Fruit fly (Drosophila melanogaster): ENCODE measurements around the gene Tbc1d15-17.

The Tbc1d15-17 gene

DNA sequence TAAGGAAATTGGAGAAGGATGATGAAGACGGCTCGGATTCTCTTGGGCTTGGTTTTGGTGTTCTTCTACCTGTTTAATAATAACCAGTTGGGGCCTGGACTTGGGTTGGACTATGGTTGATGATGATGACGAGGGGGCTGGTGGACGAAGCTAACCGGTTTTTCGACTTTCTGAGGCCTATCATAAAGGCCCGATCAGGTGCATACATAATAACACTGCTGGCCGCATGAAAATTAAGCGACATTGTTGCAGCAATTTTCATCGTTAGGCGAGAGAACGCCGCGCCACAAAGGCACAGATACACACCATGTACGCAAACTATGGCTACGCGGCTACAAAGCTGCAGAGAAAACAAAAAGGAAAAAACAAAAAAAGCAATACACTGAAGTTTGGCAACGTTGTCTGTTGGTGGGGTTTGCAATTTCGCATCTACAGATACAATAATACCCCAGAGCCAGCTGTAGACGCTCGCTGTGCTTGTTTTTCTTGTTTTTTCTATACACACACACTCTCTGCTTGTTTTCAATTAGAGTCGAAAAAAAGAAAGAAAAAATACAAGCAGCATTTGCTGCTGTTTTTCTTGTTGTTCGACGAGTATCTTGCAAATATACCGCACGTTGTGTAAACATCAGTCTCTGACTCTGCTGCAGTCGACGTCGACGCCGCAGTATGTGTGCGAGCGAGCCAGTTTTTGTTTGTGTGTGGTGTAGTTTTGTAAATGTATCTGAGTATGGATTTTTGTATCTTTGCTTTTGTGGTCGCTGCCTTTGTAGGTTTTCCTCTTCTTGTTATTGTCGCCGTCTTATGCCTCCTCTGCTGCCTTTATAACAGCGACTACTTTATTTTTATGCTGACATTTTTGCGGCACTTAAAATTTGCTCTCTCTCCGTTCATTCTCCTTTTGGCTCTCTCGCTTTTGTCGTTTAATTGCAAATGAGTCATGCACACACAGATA lies 40.6 kb upstream of the Tbc1d15-17 start (continued):
- TF ChIP-seq Scr (GFP tag; IDR thresholded peaks at IDR 0.05; ENCODE audit: partially characterized antibody) (no peak), Stat92E (GFP tag; optimal IDR thresholded peaks at IDR 0.05) (peak in 2 of 3 experiments; percentile 38 to 76), ash1 (GFP tag; optimal IDR thresholded peaks at IDR 0.05) (peak; percentile 91), usp (GFP tag; optimal IDR thresholded peaks at IDR 0.05) (no peak), fd96Cb (tag; optimal IDR thresholded peaks at IDR 0.05) (no peak), eyg (GFP tag; optimal IDR thresholded peaks at IDR 0.05) (peak; percentile 74), CG4328 (GFP tag; optimal IDR thresholded peaks at IDR 0.05) (peak; percentile 90), CG17186 (GFP tag; optimal IDR thresholded peaks at IDR 0.05) (no peak), dati (GFP tag; IDR thresholded peaks at IDR 0.05) (no peak), ham (GFP tag; IDR thresholded peaks at IDR 0.05) (no peak), BtbVII (GFP tag; optimal IDR thresholded peaks at IDR 0.05) (peak; percentile 88), pita (GFP tag; optimal IDR thresholded peaks at IDR 0.05) (no peak), ac (GFP tag; optimal IDR thresholded peaks at IDR 0.05) (no peak), CG9727 (GFP tag; optimal IDR thresholded peaks at IDR 0.05) (peak; percentile 85), CG30403 (GFP tag; optimal IDR thresholded peaks at IDR 0.05) (peak; percentile 27), Myb (GFP tag; optimal IDR thresholded peaks at IDR 0.05) (peak; percentile 47), Atf3 (GFP tag; optimal IDR thresholded peaks at IDR 0.05) (peak; percentile 27), CG15269 (tag; optimal IDR thresholded peaks at IDR 0.05) (peak; percentile 67), NC2β (GFP tag; optimal IDR thresholded peaks at IDR 0.05) (peak; percentile 60), CG3407 (GFP tag; optimal IDR thresholded peaks at IDR 0.05) (peak; percentile 100), amos (GFP tag; IDR thresholded peaks at IDR 0.05; ENCODE audit: partially characterized antibody) (no peak), HLHmδ (GFP tag; optimal IDR thresholded peaks at IDR 0.05) (no peak), stc (GFP tag; IDR thresholded peaks at IDR 0.05) (no peak), ATbp (GFP tag; optimal IDR thresholded peaks at IDR 0.05) (peak; percentile 81), CG6791 (GFP tag; IDR thresholded peaks at IDR 0.05; ENCODE audit: partially characterized antibody) (no peak), Opbp (GFP tag; IDR thresholded peaks at IDR 0.05; ENCODE audit: partially characterized antibody) (no peak), CG3726 (GFP tag; IDR thresholded peaks at IDR 0.05) (no peak), CG2199 (GFP tag; IDR thresholded peaks at IDR 0.05) (no peak), knrl (GFP tag; IDR thresholded peaks at IDR 0.05; ENCODE audit: partially characterized antibody) (no peak), CG12104 (GFP tag; optimal IDR thresholded peaks at IDR 0.05) (peak; percentile 49), Dfd (GFP tag; optimal IDR thresholded peaks at IDR 0.05) (no peak), luna (GFP tag; optimal IDR thresholded peaks at IDR 0.05) (no peak), CG5953 (GFP tag; IDR thresholded peaks at IDR 0.05) (no peak), CG13894 (tag; optimal IDR thresholded peaks at IDR 0.05) (peak; percentile 90), CG9876 (GFP tag; optimal IDR thresholded peaks at IDR 0.05) (no peak), fd102C (GFP tag; optimal IDR thresholded peaks at IDR 0.05) (peak; percentile 49), CG2129 (GFP tag; IDR thresholded peaks at IDR 0.05; ENCODE audit: partially characterized antibody) (no peak), gro (GFP tag; optimal IDR thresholded peaks at IDR 0.05) (peak; percentile 72), CG10565 (GFP tag; optimal IDR thresholded peaks at IDR 0.05) (no peak), ind (GFP tag; optimal IDR thresholded peaks at IDR 0.05) (no peak), CG11695 (GFP tag; IDR thresholded peaks at IDR 0.05) (no peak), Bdp1 (GFP tag; optimal IDR thresholded peaks at IDR 0.05) (no peak), esg (GFP tag; conservative IDR thresholded peaks at IDR 0.05) (no peak), CG4404 (GFP tag; IDR thresholded peaks at IDR 0.05) (no peak), Blimp-1 (GFP tag; optimal IDR thresholded peaks at IDR 0.05) (peak; percentile 60), Ptx1 (GFP tag; IDR thresholded peaks at IDR 0.05) (no peak), seq (GFP tag; IDR thresholded peaks at IDR 0.05) (no peak), CG15601 (tag; optimal IDR thresholded peaks at IDR 0.05) (peak; percentile 75)
